Fruit fly (Drosophila melanogaster): ENCODE measurements around the gene mab-21.

Gene mab-21

dm6 chrX:6000747-6001426 is 12.1 kb downstream of the mab-21 start, which contains the start of gene CG4766 (continued):
- TF ChIP-seq CG13287 (GFP tag; IDR thresholded peaks at IDR 0.05; ENCODE audit: partially characterized antibody) (no peak), CG31441 (GFP tag; IDR thresholded peaks at IDR 0.05) (peak; percentile 91), gcm2 (GFP tag; optimal IDR thresholded peaks at IDR 0.05) (peak; percentile 58), Pdp1 (GFP tag; optimal IDR thresholded peaks at IDR 0.05) (peak; percentile 81 to 89), Six4 (GFP tag; optimal IDR thresholded peaks at IDR 0.05) (peak; percentile 79), sna (GFP tag; IDR thresholded peaks at IDR 0.05; ENCODE audit: partially characterized antibody) (no peak), Nf-YA (GFP tag; IDR thresholded peaks at IDR 0.05) (0 out of 2 replicates have a peak, but pooled peaks have one; percentile 45), tap (tag; optimal IDR thresholded peaks at IDR 0.05) (peak; percentile 79), ken (GFP tag; IDR thresholded peaks at IDR 0.05) (peak; percentile 85), unc-4 (GFP tag; IDR thresholded peaks at IDR 0.05; ENCODE audit: partially characterized antibody) (no peak), CG2199 (GFP tag; IDR thresholded peaks at IDR 0.05) (peak; percentile 56; the same call in 1 of the 3 replicates), disco-r (GFP tag; optimal IDR thresholded peaks at IDR 0.05) (peak; percentile 77), en (GFP tag; optimal IDR thresholded peaks at IDR 0.05) (peak; percentile 72), Hr39 (optimal IDR thresholded peaks at IDR 0.05) (no peak), stc (GFP tag; IDR thresholded peaks at IDR 0.05) (peak; percentile 76), CG17385 (GFP tag; optimal IDR thresholded peaks at IDR 0.05) (peak; percentile 75), Dip2 (GFP tag; IDR thresholded peaks at IDR 0.05) (no peak), Stat92E (GFP tag; optimal IDR thresholded peaks at IDR 0.05) (peak in 1 of 3 experiments; percentile 48), CG10543 (GFP tag; optimal IDR thresholded peaks at IDR 0.05) (peak; percentile 81), CG1832 (GFP tag; optimal IDR thresholded peaks at IDR 0.05) (no peak), ash1 (GFP tag; optimal IDR thresholded peaks at IDR 0.05) (no peak), H2.0 (GFP tag; IDR thresholded peaks at IDR 0.05) (peak; percentile 74), zfh1 (GFP tag; IDR thresholded peaks at IDR 0.05) (peak; percentile 84), Rx (GFP tag; IDR thresholded peaks at IDR 0.05) (no peak), CG10147 (GFP tag; optimal IDR thresholded peaks at IDR 0.05) (peak; percentile 74), CG7372 (GFP tag; IDR thresholded peaks at IDR 0.05) (peak; percentile 70), Xbp1 (GFP tag; optimal IDR thresholded peaks at IDR 0.05) (peak; percentile 84), MESR4 (GFP tag; optimal IDR thresholded peaks at IDR 0.05) (peak; percentile 5), CG8924 (tag; optimal IDR thresholded peaks at IDR 0.05) (peak; percentile 90), ap (GFP tag; IDR thresholded peaks at IDR 0.05) (peak; percentile 69), Ssrp (tag; optimal IDR thresholded peaks at IDR 0.05) (peak; percentile 90), sug (tag; optimal IDR thresholded peaks at IDR 0.05) (peak; percentile 68), Dfd (GFP tag; optimal IDR thresholded peaks at IDR 0.05) (no peak), pb (GFP tag; optimal IDR thresholded peaks at IDR 0.05) (peak; percentile 53), CG34376 (GFP tag; optimal IDR thresholded peaks at IDR 0.05) (peak; percentile 52), fu2 (GFP tag; optimal IDR thresholded peaks at IDR 0.05) (peak; percentile 64), tgo (GFP tag; IDR thresholded peaks at IDR 0.05) (peak; percentile 81), CG32772 (GFP tag; IDR thresholded peaks at IDR 0.05) (peak; percentile 62), row (GFP tag; IDR thresholded peaks at IDR 0.05) (peak; percentile 92), ewg (GFP tag; optimal IDR thresholded peaks at IDR 0.05) (peak; percentile 77), CG12659 (GFP tag; optimal IDR thresholded peaks at IDR 0.05) (peak; percentile 82), fd102C (GFP tag; optimal IDR thresholded peaks at IDR 0.05) (peak; percentile 70), twi (tag; optimal IDR thresholded peaks at IDR 0.05) (peak; percentile 79), slou (GFP tag; optimal IDR thresholded peaks at IDR 0.05) (peak; percentile 56), CG4854 (GFP tag; optimal IDR thresholded peaks at IDR 0.05) (peak; percentile 60), da (GFP tag; optimal IDR thresholded peaks at IDR 0.05) (peak; percentile 52), yki (optimal IDR thresholded peaks at IDR 0.05) (no peak), pfk (GFP tag; optimal IDR thresholded peaks at IDR 0.05) (no peak), otp (GFP tag; IDR thresholded peaks at IDR 0.05) (peak; percentile 75), chn (GFP tag; optimal IDR thresholded peaks at IDR 0.05) (peak; percentile 84)
